Worm (Caenorhabditis elegans): Measurements from ENCODE around the gene col-36.

- TF ChIP-seq nhr-12 (tag; optimal IDR thresholded peaks at IDR 0.05) (no peak), mep-1 (tag; optimal IDR thresholded peaks at IDR 0.05) (no peak), elt-3 (tag; optimal IDR thresholded peaks at IDR 0.05) (no peak), hlh-1 (tag; optimal IDR thresholded peaks at IDR 0.05) (no peak), mls-2 (tag; optimal IDR thresholded peaks at IDR 0.05) (no peak), unc-39 (tag; optimal IDR thresholded peaks at IDR 0.05) (no peak), blmp-1 (tag; optimal IDR thresholded peaks at IDR 0.05) (no peak), snpc-4 (tag; optimal IDR thresholded peaks at IDR 0.05) (no peak), elt-1 (tag; optimal IDR thresholded peaks at IDR 0.05; ENCODE audit: borderline replicate concordance, insufficient read depth) (no peak), unc-62 (GFP tag; optimal IDR thresholded peaks at IDR 0.05) (no peak), nhr-76 (tag; optimal IDR thresholded peaks at IDR 0.05) (no peak), ceh-39 (tag; optimal IDR thresholded peaks at IDR 0.05) (no peak), nhr-237 (tag; optimal IDR thresholded peaks at IDR 0.05) (no peak)
Measured at ce11 chrII:7144307-7144706, 24.3 kb downstream of the col-36 start, which contains the start of gene npr-31.

Data from whole organism, mixed stage, embryonic.